Worm (Caenorhabditis elegans): ENCODE results near the gene T22D1.17.

- TF ChIP-seq ama-1 (optimal IDR thresholded peaks at IDR 0.05) = no peak
- TF ChIP-seq syd-9 (tag; optimal IDR thresholded peaks at IDR 0.05) = no peak
- TF ChIP-seq nhr-232 (tag; optimal IDR thresholded peaks at IDR 0.05) = no peak
- no peak for TF ChIP-seq tbx-2 (tag; optimal IDR thresholded peaks at IDR 0.05)
Measured at ce11 chrIV:6859270-6859669, 46.5 kb upstream of the T22D1.17 start, which contains the start of gene R13H7.2.

Data from whole organism, late embryonic.